Fruit fly (Drosophila melanogaster) whole organism, wandering third instar larva: ENCODE data around the gene CG33095.

Experiments used
- Abd-B ChIP-seq: fragments of >200 bp; optimal IDR thresholded peaks from 2 replicates; lab custom pipeline; 2017; ENCODE audit warnings: missing biosample characterization, missing genetic modification characterization
- CG9705 ChIP-seq: fragments of 200-800 bp; sonication (Bioruptor generic); optimal IDR thresholded peaks from 2 replicates; lab custom pipeline; 2018; ENCODE audit warnings: missing biosample characterization, mild to moderate bottlenecking, missing genetic modification characterization
- Dfd ChIP-seq: fragments of >200 bp; optimal IDR thresholded peaks from 2 replicates; lab custom pipeline; 2017; ENCODE audit warnings: missing biosample characterization, missing genetic modification characterization
- Hnf4 ChIP-seq: fragments of 200-800 bp; sonication (Bioruptor generic); optimal IDR thresholded peaks from 2 replicates; lab custom pipeline; 2016; ENCODE audit warnings: missing biosample characterization, mild to moderate bottlenecking, missing genetic modification characterization
- N ChIP-seq: fragments of >200 bp; optimal IDR thresholded peaks from 2 replicates; lab custom pipeline; 2018; ENCODE audit warnings: missing biosample characterization, missing external identifiers, missing genetic modification characterization
- Rel ChIP-seq, 2 experiments: fragments of 200-800 bp; sonication (Bioruptor generic) in 1 of 2; optimal IDR thresholded peaks; 2 replicates in 1 of 2; 3 replicates in 1 of 2; lab custom pipeline; 2016 to 2019; ENCODE audit warnings: mild to moderate bottlenecking in 2 of 2, missing biosample characterization in 2 of 2, missing genetic modification characterization in 2 of 2, moderate library complexity in 1 of 2
- dmrt93B ChIP-seq: fragments of 200-800 bp; sonication (Bioruptor generic); optimal IDR thresholded peaks from 2 replicates; lab custom pipeline; 2018; ENCODE audit warnings: missing biosample characterization, mild to moderate bottlenecking, missing genetic modification characterization
- ey ChIP-seq: fragments of 200-800 bp; sonication (Bioruptor generic); optimal IDR thresholded peaks from 2 replicates; lab custom pipeline; 2016; ENCODE audit warnings: missing biosample characterization, missing genetic modification characterization
- fru ChIP-seq: fragments of 200-800 bp; sonication (Bioruptor generic); optimal IDR thresholded peaks from 3 replicates; lab custom pipeline; 2016; ENCODE audit warnings: missing biosample characterization, mild to moderate bottlenecking, missing genetic modification characterization
- psq ChIP-seq: fragments of 200-800 bp; sonication (Bioruptor generic); optimal IDR thresholded peaks from 3 replicates; lab custom pipeline; 2017; ENCODE audit warnings: missing biosample characterization, mild to moderate bottlenecking, missing genetic modification characterization, moderate library complexity
- sv ChIP-seq: fragments of 200-800 bp; sonication (Bioruptor generic); optimal IDR thresholded peaks from 3 replicates; lab custom pipeline; 2016; ENCODE audit warnings: missing biosample characterization, missing genetic modification characterization

DNA sequence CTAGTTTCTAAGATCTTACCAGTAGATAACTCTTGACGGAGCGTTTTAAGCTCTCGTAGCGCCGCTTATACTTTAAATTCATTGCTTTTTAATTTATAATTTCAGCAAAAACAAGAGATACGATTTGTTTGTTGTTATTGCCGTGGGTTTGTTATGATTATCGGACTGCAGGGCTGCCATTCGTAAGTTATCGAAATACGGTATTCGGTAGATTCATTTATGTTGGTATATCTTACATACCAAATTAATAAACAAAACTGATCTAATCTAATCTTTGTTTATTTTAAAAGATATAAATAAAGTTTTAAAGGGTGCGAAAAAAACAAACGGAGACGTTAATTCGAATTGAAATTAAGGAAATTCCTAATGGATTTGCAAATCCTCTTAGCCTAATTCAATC lies 41.5 kb upstream of the CG33095 start, which contains the start of the genes CG31111 and stac:
- TF ChIP-seq fru (GFP tag; lab: Kevin White, UChicago), result no peak
- no peak for TF ChIP-seq Rel (GFP tag; optimal IDR thresholded peaks at IDR 0.05; lab: Kevin White, UChicago)
- TF ChIP-seq Rel (tag; optimal IDR thresholded peaks at IDR 0.05; lab: Kevin White, UChicago), result peak; percentile 22
- no peak for TF ChIP-seq N (GFP tag; lab: Kevin White, UChicago)
- TF ChIP-seq Dfd (GFP tag; lab: Kevin White, UChicago), result no peak
- TF ChIP-seq CG9705 (GFP tag; lab: Kevin White, UChicago), result no peak
- no peak for TF ChIP-seq ey (GFP tag; lab: Kevin White, UChicago)
- TF ChIP-seq psq, result no peak
- no peak for TF ChIP-seq Abd-B (GFP tag; lab: Kevin White, UChicago)
- no peak for TF ChIP-seq Hnf4
- no peak for TF ChIP-seq dmrt93B (GFP tag; lab: Kevin White, UChicago)
- no peak for TF ChIP-seq sv (GFP tag; lab: Kevin White, UChicago)
